Worm (Caenorhabditis elegans): ENCODE data around the gene gcy-21.
"Not testable (repeated sequence)": the region's sequence is repeated elsewhere in the genome, so short reads cannot be mapped to it uniquely, and the experiment has no call there.

DNA sequence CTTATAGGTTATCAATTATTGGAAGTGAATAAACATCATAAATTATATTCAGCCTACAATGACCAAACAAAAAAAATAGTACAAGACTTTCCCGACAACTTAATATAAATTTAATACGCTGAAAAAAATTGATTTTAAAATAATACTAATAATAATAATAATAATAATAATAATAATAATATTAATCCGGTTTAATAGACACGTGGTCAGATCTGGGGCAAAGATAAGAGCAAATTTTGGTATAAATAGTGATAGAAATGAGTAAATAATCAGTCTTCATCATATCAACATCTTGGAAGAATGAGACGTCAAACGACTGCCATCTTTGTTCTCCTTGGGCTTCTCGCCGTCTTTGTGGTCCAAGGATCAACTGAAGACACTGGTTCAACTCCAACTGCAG lies 42.8 kb upstream of the gcy-21 start, which contains the start of gene msrp-5:
- not testable (repeated sequence) for TF ChIP-seq ama-1 (optimal IDR thresholded peaks at IDR 0.05); ceh-13 (GFP tag; optimal IDR thresholded peaks at IDR 0.05); pes-1 (GFP tag; IDR thresholded peaks at IDR 0.05); tbx-11 (GFP tag; IDR thresholded peaks at IDR 0.05)
